Fruit fly (Drosophila melanogaster): Measurements from ENCODE around the gene S-Lap2.
A peak's percentile ranks its signal among the peaks of the same experiment; 100 is the strongest.

Gene S-Lap2

dm6 chr3L:8628964-8629363 lies 9.3 kb downstream of the S-Lap2 start (continued):
- TF ChIP-seq CG17361 (GFP tag; IDR thresholded peaks at IDR 0.05) (peak; percentile 84), CG15479 (GFP tag; optimal IDR thresholded peaks at IDR 0.05) (no peak), CG10209 (GFP tag; optimal IDR thresholded peaks at IDR 0.05) (peak; percentile 31), Vsx1 (GFP tag; optimal IDR thresholded peaks at IDR 0.05) (no peak), insv (GFP tag; optimal IDR thresholded peaks at IDR 0.05) (no peak), btn (GFP tag; optimal IDR thresholded peaks at IDR 0.05) (no peak), sens (GFP tag) (peak; percentile 88), ssp (GFP tag; IDR thresholded peaks at IDR 0.05) (peak; percentile 71), HLH54F (GFP tag; optimal IDR thresholded peaks at IDR 0.05) (no peak), corto (GFP tag; optimal IDR thresholded peaks at IDR 0.05) (no peak), Abd-B (GFP tag; optimal IDR thresholded peaks at IDR 0.05) (no peak), CG17328 (GFP tag; IDR thresholded peaks at IDR 0.05) (peak; percentile 65), crc (GFP tag; optimal IDR thresholded peaks at IDR 0.05) (no peak), br (optimal IDR thresholded peaks at IDR 0.05) (no peak), CG6689 (GFP tag; IDR thresholded peaks at IDR 0.05) (peak; percentile 86), CG2129 (GFP tag; IDR thresholded peaks at IDR 0.05; ENCODE audit: partially characterized antibody) (no peak), CG8924 (tag; optimal IDR thresholded peaks at IDR 0.05) (peak; percentile 69), CG2875 (GFP tag; optimal IDR thresholded peaks at IDR 0.05) (peak; percentile 43), dati (GFP tag; IDR thresholded peaks at IDR 0.05) (no peak), gfzf (GFP tag; optimal IDR thresholded peaks at IDR 0.05) (no peak), CG12391 (tag; optimal IDR thresholded peaks at IDR 0.05) (peak; percentile 63), Atf-2 (GFP tag; optimal IDR thresholded peaks at IDR 0.05) (no peak), pros (GFP tag; optimal IDR thresholded peaks at IDR 0.05) (no peak), HLHmδ (GFP tag; optimal IDR thresholded peaks at IDR 0.05) (no peak), sob (GFP tag; IDR thresholded peaks at IDR 0.05) (peak; percentile 73), Gsc (GFP tag; IDR thresholded peaks at IDR 0.05) (no peak), CG7963 (GFP tag; IDR thresholded peaks at IDR 0.05; ENCODE audit: partially characterized antibody) (no peak), Sox102F (GFP tag; optimal IDR thresholded peaks at IDR 0.05) (peak; percentile 68), fd96Cb (tag; optimal IDR thresholded peaks at IDR 0.05) (peak; percentile 64), CG2120 (GFP tag; optimal IDR thresholded peaks at IDR 0.05) (no peak), gro (GFP tag; optimal IDR thresholded peaks at IDR 0.05) (no peak), CG10979 (tag; optimal IDR thresholded peaks at IDR 0.05) (peak; percentile 82), esg (GFP tag; conservative IDR thresholded peaks at IDR 0.05) (no peak; the same call in 1 of the 2 replicates), tgo (GFP tag; IDR thresholded peaks at IDR 0.05) (peak; percentile 88), dmrt99B (tag; optimal IDR thresholded peaks at IDR 0.05) (peak; percentile 86), caup (GFP tag; optimal IDR thresholded peaks at IDR 0.05; ENCODE audit: severe bottlenecking) (peak; percentile 66), NC2β (GFP tag; optimal IDR thresholded peaks at IDR 0.05) (no peak), CG13894 (tag; optimal IDR thresholded peaks at IDR 0.05) (no peak), Adf1 (GFP tag; IDR thresholded peaks at IDR 0.05) (no peak), slou (GFP tag; optimal IDR thresholded peaks at IDR 0.05) (peak; percentile 21), mld (GFP tag; IDR thresholded peaks at IDR 0.05; ENCODE audit: partially characterized antibody) (no peak), gcm2 (GFP tag; optimal IDR thresholded peaks at IDR 0.05) (no peak), CG4424 (GFP tag; optimal IDR thresholded peaks at IDR 0.05) (peak; percentile 61), toy (GFP tag; IDR thresholded peaks at IDR 0.05) (peak; percentile 60; the same call in 1 of the 2 replicates), D19A (tag; optimal IDR thresholded peaks at IDR 0.05) (peak; percentile 61), Hand (GFP tag; optimal IDR thresholded peaks at IDR 0.05) (no peak), ERR (GFP tag; optimal IDR thresholded peaks at IDR 0.05) (no peak), fru (optimal IDR thresholded peaks at IDR 0.05) (no peak), CG3065 (GFP tag; optimal IDR thresholded peaks at IDR 0.05) (no peak), YL-1 (GFP tag; optimal IDR thresholded peaks at IDR 0.05) (no peak), CG3995 (GFP tag; optimal IDR thresholded peaks at IDR 0.05) (no peak), unpg (GFP tag; optimal IDR thresholded peaks at IDR 0.05) (peak; percentile 67)
